Fruit fly (Drosophila melanogaster): ENCODE data around the gene CG7326.

The CG7326 gene

dm6 chrX:18837046-18837445, 26.5 kb downstream of the CG7326 start (continued):
- 0 out of 2 replicates have a peak, but pooled peaks have one; percentile 37 for TF ChIP-seq gsb (GFP tag; IDR thresholded peaks at IDR 0.05)
- TF ChIP-seq croc (GFP tag; conservative IDR thresholded peaks at IDR 0.05), result no peak; the same call in 2 of the 3 replicates
- TF ChIP-seq Jarid2 (GFP tag; optimal IDR thresholded peaks at IDR 0.05), result no peak
- no peak for TF ChIP-seq eve (GFP tag; optimal IDR thresholded peaks at IDR 0.05)
- peak; percentile 73 for TF ChIP-seq CG12769 (tag; optimal IDR thresholded peaks at IDR 0.05)
- TF ChIP-seq mam (GFP tag; optimal IDR thresholded peaks at IDR 0.05), result peak; percentile 31
- no peak for TF ChIP-seq CG3995 (GFP tag; optimal IDR thresholded peaks at IDR 0.05)
- no peak for TF ChIP-seq MTF-1 (GFP tag; optimal IDR thresholded peaks at IDR 0.05; ENCODE audit: borderline replicate concordance)
- TF ChIP-seq CG15696 (tag; optimal IDR thresholded peaks at IDR 0.05), result no peak
- TF ChIP-seq HLH54F (GFP tag; optimal IDR thresholded peaks at IDR 0.05), result no peak
- no peak for TF ChIP-seq sima (GFP tag; optimal IDR thresholded peaks at IDR 0.05)
- TF ChIP-seq CG3163 (GFP tag; optimal IDR thresholded peaks at IDR 0.05), result no peak
- TF ChIP-seq D (optimal IDR thresholded peaks at IDR 0.05), result no peak
- TF ChIP-seq D (GFP tag; optimal IDR thresholded peaks at IDR 0.05), result no peak
- no peak for TF ChIP-seq chinmo (GFP tag; IDR thresholded peaks at IDR 0.05; ENCODE audit: partially characterized antibody)
- TF ChIP-seq CG1529 (GFP tag; optimal IDR thresholded peaks at IDR 0.05), result peak; percentile 21
- no peak for TF ChIP-seq NC2α (GFP tag; optimal IDR thresholded peaks at IDR 0.05)
- TF ChIP-seq trh (GFP tag; optimal IDR thresholded peaks at IDR 0.05), result no peak
- no peak; the same call in 1 of the 2 replicates for TF ChIP-seq H2.0 (GFP tag; IDR thresholded peaks at IDR 0.05)
- no peak for TF ChIP-seq CG9876 (GFP tag; optimal IDR thresholded peaks at IDR 0.05)
- no peak for TF ChIP-seq fu2 (GFP tag; optimal IDR thresholded peaks at IDR 0.05)
- TF ChIP-seq CG13624 (GFP tag; optimal IDR thresholded peaks at IDR 0.05), result no peak
- TF ChIP-seq nom (GFP tag; optimal IDR thresholded peaks at IDR 0.05), result no peak
- TF ChIP-seq Vsx1 (GFP tag; optimal IDR thresholded peaks at IDR 0.05), result peak; percentile 12
- TF ChIP-seq CG30403 (GFP tag; optimal IDR thresholded peaks at IDR 0.05), result peak; percentile 40
- no peak for TF ChIP-seq luna (GFP tag; optimal IDR thresholded peaks at IDR 0.05)
- TF ChIP-seq bcd (GFP tag; optimal IDR thresholded peaks at IDR 0.05), result no peak
- no peak for TF ChIP-seq CG2875 (GFP tag; optimal IDR thresholded peaks at IDR 0.05)
- no peak for TF ChIP-seq Trl (optimal IDR thresholded peaks at IDR 0.05)
- peak; percentile 35 for TF ChIP-seq Trl (GFP tag; optimal IDR thresholded peaks at IDR 0.05)
- TF ChIP-seq stwl (tag; optimal IDR thresholded peaks at IDR 0.05), result no peak
- TF ChIP-seq Oaz (GFP tag; IDR thresholded peaks at IDR 0.05), result no peak
- peak; percentile 10 for TF ChIP-seq gcm (GFP tag; optimal IDR thresholded peaks at IDR 0.05)
- TF ChIP-seq jing (GFP tag; optimal IDR thresholded peaks at IDR 0.05), result peak; percentile 1
- TF ChIP-seq Nf-YC (tag; optimal IDR thresholded peaks at IDR 0.05), result peak; percentile 27
- TF ChIP-seq zfh1 (GFP tag; IDR thresholded peaks at IDR 0.05), result no peak
- no peak for TF ChIP-seq usp (GFP tag; optimal IDR thresholded peaks at IDR 0.05)
- TF ChIP-seq Asciz (GFP tag; optimal IDR thresholded peaks at IDR 0.05), result no peak
- no peak for TF ChIP-seq CG6791 (GFP tag; IDR thresholded peaks at IDR 0.05; ENCODE audit: partially characterized antibody)
- TF ChIP-seq tap (tag; optimal IDR thresholded peaks at IDR 0.05), result no peak
- no peak for TF ChIP-seq CG7928 (GFP tag; optimal IDR thresholded peaks at IDR 0.05)
- TF ChIP-seq lab (GFP tag; optimal IDR thresholded peaks at IDR 0.05), result no peak
- TF ChIP-seq ewg (GFP tag; optimal IDR thresholded peaks at IDR 0.05), result peak; percentile 14
- peak in 1 of 3 experiments; percentile 28 for TF ChIP-seq lola (GFP tag; optimal IDR thresholded peaks at IDR 0.05)
- no peak for TF ChIP-seq ham (GFP tag; IDR thresholded peaks at IDR 0.05)
- no peak for TF ChIP-seq MBD-R2 (GFP tag; IDR thresholded peaks at IDR 0.05)
- no peak for TF ChIP-seq CG6654 (GFP tag; optimal IDR thresholded peaks at IDR 0.05)
- no peak for TF ChIP-seq Tbp (GFP tag; optimal IDR thresholded peaks at IDR 0.05)
- peak; percentile 62 for TF ChIP-seq grn (GFP tag; optimal IDR thresholded peaks at IDR 0.05)
- TF ChIP-seq CG10321 (GFP tag; IDR thresholded peaks at IDR 0.05), result no peak
- TF ChIP-seq CG30431 (GFP tag; optimal IDR thresholded peaks at IDR 0.05), result no peak
- TF ChIP-seq ci (GFP tag; IDR thresholded peaks at IDR 0.05), result 0 out of 3 replicates have a peak, but pooled peaks have one; percentile 61
